Fruit fly (Drosophila melanogaster): ENCODE measurements around the gene Ugt307A1.

The Ugt307A1 gene

dm6 chr2L:7033100-7033675 is 34.6 kb upstream of the Ugt307A1 start (continued):
- peak; percentile 24 for TF ChIP-seq CG13424 (tag; optimal IDR thresholded peaks at IDR 0.05)
- TF ChIP-seq CG2202 (tag; optimal IDR thresholded peaks at IDR 0.05), result no peak
- no peak for TF ChIP-seq wor (GFP tag; IDR thresholded peaks at IDR 0.05)
- no peak for TF ChIP-seq D19B (GFP tag; optimal IDR thresholded peaks at IDR 0.05)
- TF ChIP-seq Nf-YB (GFP tag; optimal IDR thresholded peaks at IDR 0.05), result no peak
- no peak for TF ChIP-seq gem (tag; optimal IDR thresholded peaks at IDR 0.05)
- TF ChIP-seq fru (optimal IDR thresholded peaks at IDR 0.05), result no peak
- TF ChIP-seq Opbp (GFP tag; IDR thresholded peaks at IDR 0.05; ENCODE audit: partially characterized antibody), result no peak
- TF ChIP-seq Ptx1 (GFP tag; IDR thresholded peaks at IDR 0.05), result peak; percentile 42; the same call in 1 of the 2 replicates
- peak; percentile 45; the same call in 1 of the 2 replicates for TF ChIP-seq sob (GFP tag; IDR thresholded peaks at IDR 0.05)
- TF ChIP-seq CkIIα-i1 (GFP tag; IDR thresholded peaks at IDR 0.05), result no peak
- no peak for TF ChIP-seq ato (GFP tag; IDR thresholded peaks at IDR 0.05; ENCODE audit: partially characterized antibody)
- no peak for TF ChIP-seq Usf (GFP tag; optimal IDR thresholded peaks at IDR 0.05)
- TF ChIP-seq Hey (tag; optimal IDR thresholded peaks at IDR 0.05), result no peak
- TF ChIP-seq zen (tag; optimal IDR thresholded peaks at IDR 0.05), result no peak
- no peak for TF ChIP-seq Doc2 (GFP tag; IDR thresholded peaks at IDR 0.05)
- no peak for TF ChIP-seq Fer2 (tag; optimal IDR thresholded peaks at IDR 0.05)
- TF ChIP-seq Mrtf (GFP tag; IDR thresholded peaks at IDR 0.05), result no peak
- no peak for TF ChIP-seq Lpt (GFP tag; optimal IDR thresholded peaks at IDR 0.05)
- TF ChIP-seq CG9609 (GFP tag; optimal IDR thresholded peaks at IDR 0.05), result no peak
- TF ChIP-seq her (GFP tag; optimal IDR thresholded peaks at IDR 0.05), result peak; percentile 35
- no peak for TF ChIP-seq CG1529 (GFP tag; optimal IDR thresholded peaks at IDR 0.05)
- TF ChIP-seq cas (GFP tag; IDR thresholded peaks at IDR 0.05), result 0 out of 2 replicates have a peak, but pooled peaks have one; percentile 46
- no peak for TF ChIP-seq D19A (tag; optimal IDR thresholded peaks at IDR 0.05)
- no peak for TF ChIP-seq CG13894 (tag; optimal IDR thresholded peaks at IDR 0.05)
- peak; percentile 25 for TF ChIP-seq CG18262 (tag; optimal IDR thresholded peaks at IDR 0.05)
- peak; percentile 16 for TF ChIP-seq CG8089 (GFP tag; optimal IDR thresholded peaks at IDR 0.05)
- TF ChIP-seq CG14710 (tag; optimal IDR thresholded peaks at IDR 0.05), result no peak
- TF ChIP-seq CG18764 (GFP tag; optimal IDR thresholded peaks at IDR 0.05), result no peak
- TF ChIP-seq Atf-2 (GFP tag; optimal IDR thresholded peaks at IDR 0.05), result no peak
- TF ChIP-seq CG12391 (tag; optimal IDR thresholded peaks at IDR 0.05), result no peak
- TF ChIP-seq CG2875 (GFP tag; optimal IDR thresholded peaks at IDR 0.05), result no peak
- TF ChIP-seq run (tag; optimal IDR thresholded peaks at IDR 0.05), result no peak
- peak; percentile 50; the same call in 1 of the 3 replicates for TF ChIP-seq ase (GFP tag; IDR thresholded peaks at IDR 0.05)
- TF ChIP-seq pfk (GFP tag; optimal IDR thresholded peaks at IDR 0.05), result no peak
- no peak for TF ChIP-seq klu (GFP tag; IDR thresholded peaks at IDR 0.05)
- TF ChIP-seq Ssrp (tag; optimal IDR thresholded peaks at IDR 0.05), result no peak
- peak; percentile 1 for TF ChIP-seq zfh2 (GFP tag; optimal IDR thresholded peaks at IDR 0.05)
- peak; percentile 26 for TF ChIP-seq CG9727 (GFP tag; optimal IDR thresholded peaks at IDR 0.05)
- TF ChIP-seq CG9817 (tag; optimal IDR thresholded peaks at IDR 0.05), result no peak
- peak; percentile 4 for TF ChIP-seq fd64A (GFP tag; optimal IDR thresholded peaks at IDR 0.05)
- TF ChIP-seq CG4707 (GFP tag; optimal IDR thresholded peaks at IDR 0.05), result peak; percentile 8
- no peak for TF ChIP-seq CG32767 (GFP tag; IDR thresholded peaks at IDR 0.05)
- TF ChIP-seq CG4854 (GFP tag; optimal IDR thresholded peaks at IDR 0.05), result no peak
- no peak for TF ChIP-seq tll (GFP tag; optimal IDR thresholded peaks at IDR 0.05)
- TF ChIP-seq CG14667 (GFP tag; IDR thresholded peaks at IDR 0.05), result no peak
- TF ChIP-seq en (GFP tag; optimal IDR thresholded peaks at IDR 0.05), result no peak
- TF ChIP-seq Nf-YA (GFP tag; IDR thresholded peaks at IDR 0.05), result no peak
- TF ChIP-seq CG6854 (GFP tag; optimal IDR thresholded peaks at IDR 0.05), result no peak
- TF ChIP-seq pzg (GFP tag; optimal IDR thresholded peaks at IDR 0.05), result no peak
- no peak for TF ChIP-seq croc (GFP tag; conservative IDR thresholded peaks at IDR 0.05)
